Worm (Caenorhabditis elegans) whole organism, L2 larva: Measurements from ENCODE around the gene R10F2.5.

Experiments used
- C34F6.9 ChIP-seq: fragments of 150-350 bp; optimal IDR thresholded peaks from 2 replicates; lab custom pipeline; 2014; ENCODE audit warnings: missing biosample characterization, missing genetic modification characterization
- F13H6.1 ChIP-seq: sonication (generic microtip); optimal IDR thresholded peaks from 2 replicates; lab custom pipeline; 2016; ENCODE audit warnings: missing genetic modification characterization, missing compliant biosample characterization
- R02D3.7 ChIP-seq: fragments of 150-350 bp; optimal IDR thresholded peaks from 2 replicates; lab custom pipeline; 2014; ENCODE audit warnings: missing biosample characterization, missing genetic modification characterization
- Y55F3AM.14 ChIP-seq: fragments of 200-800 bp; sonication (Bioruptor generic); optimal IDR thresholded peaks from 2 replicates; lab custom pipeline; 2018; ENCODE audit warnings: mild to moderate bottlenecking, missing genetic modification characterization, missing compliant biosample characterization
- ZK546.5 ChIP-seq: sonication (generic microtip); optimal IDR thresholded peaks from 2 replicates; lab custom pipeline; 2017; ENCODE audit warnings: missing biosample characterization, missing genetic modification characterization
- alr-1 ChIP-seq: fragments of 150-350 bp; optimal IDR thresholded peaks from 2 replicates; lab custom pipeline; 2014; ENCODE audit warnings: missing biosample characterization, missing genetic modification characterization
- aly-2 ChIP-seq: fragments of 150-350 bp; optimal IDR thresholded peaks from 2 replicates; lab custom pipeline; 2014; ENCODE audit warnings: missing biosample characterization, missing genetic modification characterization
- ceh-16 ChIP-seq: fragments of 150-350 bp; optimal IDR thresholded peaks from 2 replicates; lab custom pipeline; 2014; ENCODE audit warnings: missing biosample characterization, missing genetic modification characterization
- ceh-82 ChIP-seq: fragments of 150-350 bp; optimal IDR thresholded peaks from 2 replicates; lab custom pipeline; 2014; ENCODE audit warnings: missing biosample characterization, missing genetic modification characterization
- crh-2 ChIP-seq: sonication (generic microtip); optimal IDR thresholded peaks from 2 replicates; lab custom pipeline; 2017; ENCODE audit warnings: missing biosample characterization, missing genetic modification characterization
- dmd-4 ChIP-seq: sonication (generic microtip); optimal IDR thresholded peaks from 2 replicates; lab custom pipeline; 2017; ENCODE audit warnings: missing biosample characterization, missing genetic modification characterization
- egl-27 ChIP-seq: sonication (generic microtip); optimal IDR thresholded peaks from 3 replicates; lab custom pipeline; 2017; ENCODE audit warnings: missing biosample characterization, missing genetic modification reagents, missing genetic modification characterization
- elt-1 ChIP-seq: fragments of 150-350 bp; optimal IDR thresholded peaks from 2 replicates; lab custom pipeline; 2014; ENCODE audit warnings: missing biosample characterization, missing genetic modification characterization
- elt-3 ChIP-seq: sonication (generic microtip); optimal IDR thresholded peaks from 2 replicates; lab custom pipeline; 2017; ENCODE audit warnings: missing biosample characterization, missing genetic modification characterization
- fos-1 ChIP-seq: fragments of 150-350 bp; optimal IDR thresholded peaks from 2 replicates; lab custom pipeline; 2014; ENCODE audit warnings: missing biosample characterization, missing genetic modification characterization
- gmeb-1 ChIP-seq: fragments of 150-350 bp; optimal IDR thresholded peaks from 2 replicates; lab custom pipeline; 2014; ENCODE audit warnings: missing biosample characterization, missing genetic modification characterization
- lin-11 ChIP-seq: fragments of 150-350 bp; sonication (generic microtip); optimal IDR thresholded peaks from 2 replicates; lab custom pipeline; 2014; ENCODE audit warnings: missing biosample characterization, missing genetic modification characterization, inconsistent platforms, mixed read lengths
- lin-13 ChIP-seq: fragments of 150-350 bp; optimal IDR thresholded peaks from 2 replicates; lab custom pipeline; 2014; ENCODE audit warnings: missing biosample characterization, missing genetic modification reagents, missing genetic modification characterization
- lsy-2 ChIP-seq, 2 experiments: fragments of 150-350 bp in 1 of 2; sonication (generic microtip) in 1 of 2; optimal IDR thresholded peaks; 2 replicates each; lab custom pipeline; 2014 to 2017; ENCODE audit warnings: missing biosample characterization in 2 of 2, missing genetic modification characterization in 2 of 2
- mab-5 ChIP-seq: fragments of 150-350 bp; optimal IDR thresholded peaks from 2 replicates; lab custom pipeline; 2014; ENCODE audit warnings: missing biosample characterization, missing genetic modification characterization
- mbf-1 ChIP-seq: sonication (generic microtip); optimal IDR thresholded peaks from 2 replicates; lab custom pipeline; 2017; ENCODE audit warnings: missing biosample characterization, missing genetic modification characterization
- nhr-10 ChIP-seq: sonication (generic microtip); optimal IDR thresholded peaks from 2 replicates; lab custom pipeline; 2017; ENCODE audit warnings: missing biosample characterization, missing genetic modification characterization
- nhr-11 ChIP-seq: fragments of 150-350 bp; optimal IDR thresholded peaks from 2 replicates; lab custom pipeline; 2014; ENCODE audit warnings: missing biosample characterization, missing genetic modification characterization
- nhr-12 ChIP-seq: fragments of 150-350 bp; optimal IDR thresholded peaks from 2 replicates; lab custom pipeline; 2014; ENCODE audit warnings: missing biosample characterization, missing genetic modification characterization
- nhr-129 ChIP-seq: fragments of 150-350 bp; optimal IDR thresholded peaks from 2 replicates; lab custom pipeline; 2014; ENCODE audit warnings: missing biosample characterization, missing genetic modification characterization
- nhr-23 ChIP-seq: fragments of 150-350 bp; optimal IDR thresholded peaks from 2 replicates; lab custom pipeline; 2014; ENCODE audit warnings: missing biosample characterization, missing genetic modification reagents, missing genetic modification characterization
- nhr-6 ChIP-seq: fragments of 150-350 bp; optimal IDR thresholded peaks from 2 replicates; lab custom pipeline; 2014; ENCODE audit warnings: missing biosample characterization, missing genetic modification characterization
- nhr-77 ChIP-seq: fragments of 150-350 bp; optimal IDR thresholded peaks from 2 replicates; lab custom pipeline; 2014; ENCODE audit warnings: missing biosample characterization, missing genetic modification characterization
- sem-4 ChIP-seq: fragments of 150-350 bp; optimal IDR thresholded peaks from 2 replicates; lab custom pipeline; 2014; ENCODE audit warnings: missing biosample characterization, missing genetic modification reagents, missing genetic modification characterization
- skn-1 ChIP-seq: sonication (generic microtip); optimal IDR thresholded peaks from 2 replicates; lab custom pipeline; 2017; ENCODE audit warnings: missing biosample characterization, missing genetic modification characterization
- sma-9 ChIP-seq, 2 experiments: fragments of 150-350 bp in 1 of 2; sonication (generic microtip) in 1 of 2; optimal IDR thresholded peaks; 2 replicates each; lab custom pipeline; 2014 to 2016; ENCODE audit warnings: missing genetic modification characterization in 2 of 2, mild to moderate bottlenecking in 1 of 2, missing biosample characterization in 1 of 2, missing compliant biosample characterization in 1 of 2, missing genetic modification reagents in 1 of 2, moderate library complexity in 1 of 2
- unc-39 ChIP-seq: fragments of 150-350 bp; optimal IDR thresholded peaks from 2 replicates; lab custom pipeline; 2014; ENCODE audit warnings: missing biosample characterization, missing genetic modification characterization
- unc-55 ChIP-seq: fragments of 150-350 bp; sonication (generic microtip); optimal IDR thresholded peaks from 3 replicates; lab custom pipeline; 2014; ENCODE audit warnings: missing biosample characterization, missing genetic modification reagents, missing genetic modification characterization
- unc-62 ChIP-seq: fragments of 150-350 bp; optimal IDR thresholded peaks from 2 replicates; lab custom pipeline; 2014; ENCODE audit warnings: missing biosample characterization, missing genetic modification reagents, missing genetic modification characterization
- zag-1 ChIP-seq: fragments of 150-350 bp; optimal IDR thresholded peaks from 2 replicates; lab custom pipeline; 2014; ENCODE audit warnings: missing biosample characterization, missing genetic modification characterization
- ztf-11 ChIP-seq: sonication (generic microtip); optimal IDR thresholded peaks from 2 replicates; lab custom pipeline; 2017; ENCODE audit warnings: missing biosample characterization, missing genetic modification characterization
- ztf-4 ChIP-seq: fragments of 150-350 bp; optimal IDR thresholded peaks from 2 replicates; lab custom pipeline; 2014; ENCODE audit warnings: missing biosample characterization, missing genetic modification characterization

Gene R10F2.5

DNA sequence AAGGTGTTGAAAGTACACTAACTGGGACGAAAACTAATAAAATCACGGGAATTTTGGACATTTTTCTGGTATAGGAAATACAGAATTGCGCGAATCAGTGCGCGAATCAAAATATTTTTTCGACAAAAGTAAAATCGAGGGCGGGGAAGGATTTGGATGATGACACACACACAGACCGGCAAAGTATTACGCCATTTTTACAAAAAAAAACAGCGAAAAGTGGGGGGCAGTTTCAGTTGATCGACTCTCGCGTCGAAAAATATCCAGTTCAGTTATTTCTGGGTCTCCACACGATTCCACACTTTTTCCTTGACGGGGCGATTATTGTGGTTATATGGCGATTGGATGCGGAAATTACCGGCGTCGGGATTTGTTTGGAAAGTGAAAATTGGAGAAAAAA, 21.5 kb upstream of the R10F2.5 start, which contains the start of gene H05C05.4:
Gene H05C05.4, minus strand, starts transcription at position 101 of the 400 bp plus-strand sequence.
- TF ChIP-seq R02D3.7 (tag; lab: Kevin White, UChicago), result no peak
- TF ChIP-seq Y55F3AM.14 (GFP tag; lab: Kevin White, UChicago), result no peak
- no peak for TF ChIP-seq nhr-11 (tag; lab: Kevin White, UChicago)
- TF ChIP-seq nhr-77 (tag; lab: Kevin White, UChicago), result no peak
- no peak for TF ChIP-seq sem-4
- TF ChIP-seq skn-1 (tag; lab: Kevin White, UChicago), result no peak
- no peak for TF ChIP-seq unc-62 (GFP tag; lab: Kevin White, UChicago)
- no peak for TF ChIP-seq aly-2
- TF ChIP-seq ztf-11 (tag; lab: Kevin White, UChicago), result no peak
- no peak for TF ChIP-seq zag-1 (tag; lab: Kevin White, UChicago)

DNA sequence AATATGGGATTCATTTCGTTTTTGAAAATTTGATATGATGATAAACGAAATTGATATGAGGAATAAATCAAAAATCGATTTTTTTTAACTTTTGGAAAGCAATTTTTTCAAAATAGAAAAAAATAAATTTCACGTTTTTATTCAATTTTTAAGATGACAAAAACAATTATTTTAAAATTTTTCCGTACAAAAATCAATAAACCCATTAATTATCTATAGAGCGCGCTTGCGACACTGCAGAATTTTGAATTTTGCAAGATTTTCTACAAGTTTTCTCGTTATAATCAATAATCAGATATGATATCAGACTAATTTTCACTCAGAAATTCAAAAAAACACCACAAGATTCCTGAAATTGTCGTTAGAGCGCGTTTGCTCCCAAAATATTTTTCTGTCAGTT, 19.4 kb upstream of the R10F2.5 start, which contains the start of gene R10F2.6:
Gene R10F2.6, minus strand, starts transcription at position 101 of the 400 bp plus-strand sequence.
- no peak for TF ChIP-seq alr-1 (tag; lab: Kevin White, UChicago)
- TF ChIP-seq nhr-77 (tag; lab: Kevin White, UChicago), result no peak
- TF ChIP-seq ztf-11 (tag; lab: Kevin White, UChicago), result no peak
- no peak for TF ChIP-seq unc-39 (tag; lab: Kevin White, UChicago)
- no peak for TF ChIP-seq Y55F3AM.14 (GFP tag; lab: Kevin White, UChicago)
- TF ChIP-seq unc-62 (GFP tag; lab: Kevin White, UChicago), result no peak
- no peak for TF ChIP-seq nhr-6 (tag; lab: Kevin White, UChicago)
- no peak for TF ChIP-seq aly-2
- TF ChIP-seq crh-2 (tag; lab: Kevin White, UChicago), result no peak
- TF ChIP-seq ZK546.5 (tag; lab: Kevin White, UChicago), result no peak
- TF ChIP-seq gmeb-1 (tag; lab: Kevin White, UChicago), result no peak
- TF ChIP-seq nhr-23 (tag; lab: Kevin White, UChicago), result no peak
- no peak for TF ChIP-seq nhr-11 (tag; lab: Kevin White, UChicago)
- TF ChIP-seq egl-27 (tag; lab: Kevin White, UChicago), result no peak
- TF ChIP-seq mbf-1 (tag; lab: Kevin White, UChicago), result no peak
- TF ChIP-seq C34F6.9, result no peak
- TF ChIP-seq sma-9 (GFP tag; optimal IDR thresholded peaks at IDR 0.05; lab: Kevin White, UChicago), result no peak
- TF ChIP-seq sma-9 (tag; optimal IDR thresholded peaks at IDR 0.05; lab: Kevin White, UChicago), result no peak
- TF ChIP-seq lin-13 (GFP tag; lab: Kevin White, UChicago), result no peak
- TF ChIP-seq fos-1 (tag; lab: Kevin White, UChicago), result no peak
- TF ChIP-seq lsy-2 (tag; optimal IDR thresholded peaks at IDR 0.05; lab: Kevin White, UChicago), result no peak

- TF ChIP-seq skn-1 (tag; lab: Kevin White, UChicago) (no peak), unc-39 (tag; lab: Kevin White, UChicago) (no peak), nhr-6 (tag; lab: Kevin White, UChicago) (no peak), fos-1 (tag; lab: Kevin White, UChicago) (no peak), ztf-11 (tag; lab: Kevin White, UChicago) (no peak), F13H6.1 (tag; lab: Kevin White, UChicago) (no peak), lin-13 (GFP tag; lab: Kevin White, UChicago) (no peak), nhr-77 (tag; lab: Kevin White, UChicago) (no peak), dmd-4 (tag; lab: Kevin White, UChicago) (no peak), elt-1 (tag; lab: Kevin White, UChicago) (no peak), nhr-10 (tag; lab: Kevin White, UChicago) (no peak), ceh-16 (tag; lab: Kevin White, UChicago) (no peak), ZK546.5 (tag; lab: Kevin White, UChicago) (no peak), mab-5 (no peak), nhr-23 (tag; lab: Kevin White, UChicago) (no peak), ztf-4 (tag; lab: Kevin White, UChicago) (no peak), lin-11 (tag; lab: Kevin White, UChicago) (no peak)
These were observed 17.0 kb upstream of the R10F2.5 start for ce11 chrIII:2941578-2941977.

DNA sequence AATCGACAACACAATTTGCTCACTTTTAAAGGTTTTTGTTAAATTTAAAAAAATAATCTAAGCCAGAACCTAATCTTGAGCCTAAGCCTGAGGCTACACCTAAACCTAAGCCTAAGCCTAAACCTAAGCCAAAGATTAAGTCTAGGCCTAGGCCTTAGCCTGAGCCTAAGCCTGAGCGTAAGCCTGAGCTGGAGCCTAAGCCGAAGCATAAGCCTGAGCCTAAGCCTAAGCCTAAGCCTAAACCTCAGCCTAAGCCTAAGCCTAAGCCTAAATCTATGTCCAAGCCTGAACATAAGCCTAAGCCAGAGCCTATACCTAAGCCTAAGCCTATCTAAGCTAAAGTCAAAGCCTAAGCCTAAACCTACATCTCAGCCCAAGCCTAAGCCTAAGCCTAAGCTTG, 13.2 kb upstream of the R10F2.5 start:
- no peak for TF ChIP-seq elt-3 (tag; lab: Kevin White, UChicago)
- no peak for TF ChIP-seq zag-1 (tag; lab: Kevin White, UChicago)
- TF ChIP-seq, all 48 proteins: peak for 0

- no peak for TF ChIP-seq elt-1 (tag; lab: Kevin White, UChicago)
- no peak for TF ChIP-seq nhr-12 (tag; lab: Kevin White, UChicago)
- no peak for TF ChIP-seq unc-55 (GFP tag; lab: Kevin White, UChicago)
- TF ChIP-seq mab-5, result no peak
- TF ChIP-seq nhr-10 (tag; lab: Kevin White, UChicago), result no peak
- no peak for TF ChIP-seq sma-9 (GFP tag; optimal IDR thresholded peaks at IDR 0.05; lab: Kevin White, UChicago)
- no peak for TF ChIP-seq sma-9 (tag; optimal IDR thresholded peaks at IDR 0.05; lab: Kevin White, UChicago)
- no peak for TF ChIP-seq ZK546.5 (tag; lab: Kevin White, UChicago)
- no peak for TF ChIP-seq ceh-82
- no peak for TF ChIP-seq gmeb-1 (tag; lab: Kevin White, UChicago)
- TF ChIP-seq dmd-4 (tag; lab: Kevin White, UChicago), result no peak
- no peak for TF ChIP-seq lsy-2 (tag; optimal IDR thresholded peaks at IDR 0.05; lab: Kevin White, UChicago)
- no peak for TF ChIP-seq zag-1 (tag; lab: Kevin White, UChicago)
- TF ChIP-seq skn-1 (tag; lab: Kevin White, UChicago), result no peak
- no peak for TF ChIP-seq nhr-129
- no peak for TF ChIP-seq unc-39 (tag; lab: Kevin White, UChicago)
- TF ChIP-seq aly-2, result no peak
- TF ChIP-seq, all 48 proteins: peak for 0
These were observed 1.5 kb downstream of the R10F2.5 start, which contains the start of gene R10F2.4 for ce11 chrIII:2923012-2923411. Gene R10F2.4 (minus strand): TSS chrIII:2923112.
